Worm (Caenorhabditis elegans) whole organism, L1 larva: ENCODE data around the gene Y23B4A.1.

Experiments used
- C16A3.4 ChIP-seq: fragments of 150-350 bp; optimal IDR thresholded peaks from 2 replicates; lab custom pipeline; 2014; ENCODE audit warnings: missing biosample characterization, missing genetic modification characterization
- F16B12.6 ChIP-seq: fragments of 150-350 bp; optimal IDR thresholded peaks from 2 replicates; lab custom pipeline; 2014; ENCODE audit warnings: missing biosample characterization, missing genetic modification characterization
- aha-1 ChIP-seq: fragments of 150-350 bp; optimal IDR thresholded peaks from 2 replicates; lab custom pipeline; 2014; ENCODE audit warnings: missing biosample characterization, missing genetic modification characterization
- blmp-1 ChIP-seq: fragments of 150-350 bp; optimal IDR thresholded peaks from 2 replicates; lab custom pipeline; 2014; ENCODE audit warnings: missing biosample characterization, missing genetic modification characterization
- ceh-63 ChIP-seq: fragments of 200-800 bp; sonication (Bioruptor generic); optimal IDR thresholded peaks from 2 replicates; lab custom pipeline; 2018; ENCODE audit warnings: mild to moderate bottlenecking, missing genetic modification characterization, missing compliant biosample characterization
- ceh-82 ChIP-seq, 3 experiments: fragments of 150-350 bp in 1 of 3; sonication (generic microtip) in 2 of 3; optimal IDR thresholded peaks; 2 replicates each; lab custom pipeline; 2014 to 2017; ENCODE audit warnings: missing biosample characterization in 3 of 3, missing genetic modification characterization in 3 of 3
- efl-1 ChIP-seq, 4 experiments: fragments of 150-350 bp; optimal IDR thresholded peaks in 3 of 4; peaks in 1 of 4; 1 replicate in 1 of 4; 2 replicates in 3 of 4; lab custom pipeline; 2014; ENCODE audit warnings: missing biosample characterization in 2 of 4, missing genetic modification characterization in 2 of 4, missing genetic modification reagents in 2 of 4
- egl-13 ChIP-seq: sonication (generic microtip); optimal IDR thresholded peaks from 2 replicates; lab custom pipeline; 2016; ENCODE audit warnings: missing genotype, missing genetic modification reagents, missing genetic modification characterization, missing compliant biosample characterization
- egl-27 ChIP-seq, 2 experiments: fragments of 150-350 bp in 1 of 2; sonication (generic microtip); optimal IDR thresholded peaks; 3 replicates each; lab custom pipeline; 2017 to 2018; ENCODE audit warnings: missing biosample characterization in 2 of 2, missing genetic modification characterization in 2 of 2, missing genetic modification reagents in 2 of 2
- elt-2 ChIP-seq: sonication (generic microtip); optimal IDR thresholded peaks from 2 replicates; lab custom pipeline; 2016; ENCODE audit warnings: missing genetic modification characterization, mild to moderate bottlenecking, inconsistent platforms, missing compliant biosample characterization, missing genetic modification reagents
- elt-3 ChIP-seq, 6 experiments: fragments of 150-350 bp in 1 of 6; sonication (generic microtip); optimal IDR thresholded peaks; 2 replicates each; lab custom pipeline; 2017 to 2018; ENCODE audit warnings: missing biosample characterization in 6 of 6, missing genetic modification characterization in 6 of 6, inconsistent platforms in 1 of 6
- fkh-10 ChIP-seq: sonication (generic microtip); optimal IDR thresholded peaks from 2 replicates; lab custom pipeline; 2017; ENCODE audit warnings: missing biosample characterization, missing genetic modification reagents, missing genetic modification characterization
- fos-1 ChIP-seq: fragments of 150-350 bp; optimal IDR thresholded peaks from 2 replicates; lab custom pipeline; 2014; ENCODE audit warnings: missing biosample characterization, missing genetic modification characterization
- grh-1 ChIP-seq: fragments of 200-800 bp; sonication (Bioruptor generic); IDR thresholded peaks from 2 replicates; pipeline ENCODE4 v1.3.6; 2022; ENCODE audit warnings: missing genetic modification reagents, missing genetic modification characterization, missing compliant biosample characterization
- lin-14 ChIP-seq: fragments of 200-800 bp; sonication (Bioruptor generic); optimal IDR thresholded peaks from 2 replicates; lab custom pipeline; 2018; ENCODE audit warnings: mild to moderate bottlenecking, missing genetic modification characterization, moderate library complexity, missing compliant biosample characterization
- lin-15B ChIP-seq: fragments of 150-350 bp; sonication (generic microtip); optimal IDR thresholded peaks from 3 replicates; lab custom pipeline; 2014; ENCODE audit warnings: missing biosample characterization, missing genetic modification characterization
- lsy-2 ChIP-seq, 2 experiments: fragments of 150-350 bp; optimal IDR thresholded peaks; 2 replicates each; lab custom pipeline; 2014; ENCODE audit warnings: missing biosample characterization in 2 of 2, missing genetic modification characterization in 2 of 2
- mab-9 ChIP-seq: fragments of 200-800 bp; sonication (Bioruptor generic); IDR thresholded peaks from 2 replicates; pipeline ENCODE4 v1.3.6; 2022; ENCODE audit warnings: missing genetic modification reagents, missing genetic modification characterization, missing compliant biosample characterization
- mdl-1 ChIP-seq, 2 experiments: fragments of 150-350 bp; optimal IDR thresholded peaks; 2 replicates each; lab custom pipeline; 2014 to 2017; ENCODE audit warnings: missing biosample characterization in 2 of 2, missing genetic modification characterization in 2 of 2, inconsistent platforms in 1 of 2
- nhr-12 ChIP-seq: sonication (generic microtip); optimal IDR thresholded peaks from 2 replicates; lab custom pipeline; 2017; ENCODE audit warnings: missing biosample characterization, missing genetic modification characterization
- nhr-19 ChIP-seq: fragments of 200-800 bp; sonication (Bioruptor generic); conservative IDR thresholded peaks from 2 replicates; pipeline ENCODE4 v1.3.6; 2022; ENCODE audit warnings: missing genetic modification characterization, missing compliant biosample characterization
- nhr-237 ChIP-seq: fragments of 150-350 bp; optimal IDR thresholded peaks from 2 replicates; lab custom pipeline; 2014; ENCODE audit warnings: missing biosample characterization, missing genetic modification characterization
- nhr-47 ChIP-seq: sonication (generic microtip); optimal IDR thresholded peaks from 2 replicates; lab custom pipeline; 2016; ENCODE audit warnings: mild to moderate bottlenecking, missing genetic modification characterization, moderate library complexity, missing compliant biosample characterization
- nhr-85 ChIP-seq: sonication (generic microtip); peaks from one replicate; lab custom pipeline; 2016; ENCODE audit warnings: missing genetic modification characterization, inconsistent platforms, missing compliant biosample characterization
- pag-3 ChIP-seq: sonication (generic microtip); optimal IDR thresholded peaks from 2 replicates; lab custom pipeline; 2017; ENCODE audit warnings: missing genetic modification characterization, mild to moderate bottlenecking, missing compliant biosample characterization, antibody characterized with exemption, borderline replicate concordance; ENCODE audit not compliant: insufficient read depth
- rnt-1 ChIP-seq: sonication (generic microtip); optimal IDR thresholded peaks from 2 replicates; lab custom pipeline; 2016; ENCODE audit warnings: mild to moderate bottlenecking, missing genetic modification characterization, moderate library complexity, missing compliant biosample characterization
- tbx-2 ChIP-seq: sonication (generic microtip); optimal IDR thresholded peaks from 2 replicates; lab custom pipeline; 2016; ENCODE audit warnings: missing genetic modification characterization, missing compliant biosample characterization
- unc-130 ChIP-seq: fragments of 150-350 bp; optimal IDR thresholded peaks from 2 replicates; lab custom pipeline; 2017; ENCODE audit warnings: missing biosample characterization, missing genetic modification characterization, inconsistent platforms
- vab-15 ChIP-seq: sonication (generic microtip); optimal IDR thresholded peaks from 2 replicates; lab custom pipeline; 2017; ENCODE audit warnings: missing genotype, mild to moderate bottlenecking, missing genetic modification characterization, missing compliant biosample characterization
- zip-4 ChIP-seq: fragments of 200-800 bp; sonication (Bioruptor generic); optimal IDR thresholded peaks from 2 replicates; lab custom pipeline; 2018; ENCODE audit warnings: mild to moderate bottlenecking, missing genetic modification characterization, moderate library complexity, missing compliant biosample characterization
- ztf-11 ChIP-seq, 2 experiments: sonication (generic microtip); optimal IDR thresholded peaks; 2 replicates each; lab custom pipeline; 2016 to 2017; ENCODE audit warnings: missing genetic modification characterization in 2 of 2, missing biosample characterization in 1 of 2, missing compliant biosample characterization in 1 of 2

The Y23B4A.1 gene

DNA sequence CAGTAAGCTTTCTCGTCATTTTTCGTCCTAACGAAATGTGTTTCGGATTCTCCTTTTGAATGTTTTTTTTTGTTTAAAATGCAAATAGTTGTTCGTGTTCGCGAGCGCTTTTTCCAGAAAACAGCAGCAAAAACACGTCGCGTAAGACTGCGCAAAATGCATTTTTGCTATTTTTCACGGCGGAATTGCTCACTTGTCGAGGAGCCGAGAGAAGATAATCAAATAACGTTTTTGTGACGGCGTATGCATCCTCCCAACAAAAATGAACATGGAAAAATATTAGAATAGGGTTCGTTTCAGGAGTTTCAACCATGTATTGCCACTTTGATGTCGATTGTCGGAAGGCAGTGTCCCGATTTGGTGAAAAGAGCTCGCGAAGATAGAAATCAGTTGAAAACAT, 40.1 kb downstream of the Y23B4A.1 start:
- TF ChIP-seq elt-3 (tag; optimal IDR thresholded peaks at IDR 0.05; lab: Kevin White, UChicago) (no peak), fkh-10 (GFP tag; lab: Kevin White, UChicago) (peak; percentile 28), lin-14 (GFP tag; lab: Kevin White, UChicago) (peak; percentile 20)

DNA sequence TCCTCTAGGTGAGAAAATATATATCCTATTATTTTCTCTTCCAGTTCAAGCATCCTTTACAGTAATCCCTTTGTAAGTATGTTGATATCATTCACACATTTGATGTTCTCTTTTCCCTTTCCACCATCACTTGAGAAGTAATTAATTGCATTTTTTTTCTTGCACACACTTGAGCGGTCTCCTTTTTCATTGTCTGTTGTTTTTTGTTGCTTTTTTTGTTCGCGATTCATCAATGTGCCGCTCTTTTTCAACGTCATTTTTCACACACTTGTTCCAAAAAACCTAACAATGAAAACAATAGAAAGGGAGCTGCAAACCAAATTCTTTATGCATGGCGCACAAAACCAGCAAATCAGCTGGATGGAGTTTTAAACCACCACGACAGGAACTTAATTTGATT, 41.6 kb downstream of the Y23B4A.1 start, which contains the start of gene F49E10.4:
TSS of gene F49E10.4 (plus strand) at position 301 of the 400 bp plus-strand sequence.
- no peak for TF ChIP-seq rnt-1 (tag; lab: Kevin White, UChicago)
- TF ChIP-seq pag-3 (tag; lab: Kevin White, UChicago), result no peak
- TF ChIP-seq mdl-1 (tag; optimal IDR thresholded peaks at IDR 0.05; lab: Kevin White, UChicago), result no peak

DNA sequence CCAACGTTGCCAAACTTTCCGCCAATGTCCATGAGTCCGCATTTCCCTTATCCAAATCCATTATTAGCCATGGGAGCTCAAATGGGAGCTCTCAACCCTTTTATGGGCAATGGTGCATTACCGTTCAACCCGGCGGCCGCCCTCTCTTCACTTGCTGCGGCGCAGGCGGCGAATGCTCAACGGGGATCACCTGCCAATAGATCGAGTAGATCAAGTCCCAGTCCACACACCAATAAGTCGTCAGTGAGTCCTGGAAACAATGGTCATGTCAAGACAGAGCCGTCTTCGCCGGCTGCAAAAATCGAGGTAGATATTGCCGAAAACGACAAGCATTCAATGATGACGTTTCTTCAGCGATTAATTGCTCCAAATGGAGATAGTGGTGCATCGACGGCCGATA, 45.0 kb downstream of the Y23B4A.1 start:
- TF ChIP-seq mdl-1 (tag; optimal IDR thresholded peaks at IDR 0.05; lab: Kevin White, UChicago) (no peak), F16B12.6 (tag; lab: Kevin White, UChicago) (no peak), nhr-237 (no peak), vab-15 (tag; lab: Kevin White, UChicago) (no peak), mab-9 (no peak), nhr-12 (tag; lab: Kevin White, UChicago) (no peak), fos-1 (tag; lab: Kevin White, UChicago) (no peak), elt-2 (tag; lab: Kevin White, UChicago) (no peak), grh-1 (no peak), nhr-19 (GFP tag; lab: Robert Waterston, UW) (no peak), aha-1 (tag; lab: Kevin White, UChicago) (no peak), unc-130 (tag; lab: Kevin White, UChicago) (no peak)

DNA sequence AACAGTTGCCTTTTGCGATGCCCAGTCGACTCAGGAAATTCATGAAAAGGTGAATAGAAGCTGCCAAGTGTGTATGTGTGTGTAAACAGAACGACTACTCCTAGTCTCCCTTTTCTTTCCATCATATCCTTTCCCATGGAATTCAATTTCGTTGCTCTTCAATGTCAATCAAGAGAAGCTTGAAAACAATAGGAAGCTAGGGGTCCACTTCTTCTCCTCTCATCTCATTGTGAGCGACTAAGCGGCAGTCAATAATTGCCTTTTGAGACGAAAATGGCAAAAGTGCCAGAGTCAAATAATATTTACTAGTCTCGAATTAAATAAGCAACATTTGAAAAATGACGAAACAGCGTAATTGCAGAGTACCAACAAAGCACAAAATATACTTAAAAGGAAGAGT, 47.6 kb downstream of the Y23B4A.1 start:
- TF ChIP-seq F16B12.6 (tag; lab: Kevin White, UChicago) (no peak), efl-1 (optimal IDR thresholded peaks at IDR 0.05; lab: Kevin White, UChicago) (no peak), efl-1 (GFP tag; optimal IDR thresholded peaks at IDR 0.05 in 1 of 2; lab: Kevin White, UChicago) (no peak), ceh-63 (no peak), lin-15B (tag; lab: Kevin White, UChicago) (no peak), nhr-85 (tag; lab: Kevin White, UChicago) (no peak), zip-4 (GFP tag; lab: Kevin White, UChicago) (no peak), ztf-11 (tag; optimal IDR thresholded peaks at IDR 0.05; lab: Kevin White, UChicago) (no peak), vab-15 (tag; lab: Kevin White, UChicago) (no peak), lin-14 (GFP tag; lab: Kevin White, UChicago) (peak; percentile 44), blmp-1 (tag; lab: Kevin White, UChicago) (no peak), C16A3.4 (tag; lab: Kevin White, UChicago) (no peak), fkh-10 (GFP tag; lab: Kevin White, UChicago) (peak; percentile 9), egl-27 (tag; optimal IDR thresholded peaks at IDR 0.05; lab: Kevin White, UChicago) (no peak), lsy-2 (tag; optimal IDR thresholded peaks at IDR 0.05; lab: Kevin White, UChicago) (no peak), nhr-47 (tag; lab: Kevin White, UChicago) (no peak)

DNA sequence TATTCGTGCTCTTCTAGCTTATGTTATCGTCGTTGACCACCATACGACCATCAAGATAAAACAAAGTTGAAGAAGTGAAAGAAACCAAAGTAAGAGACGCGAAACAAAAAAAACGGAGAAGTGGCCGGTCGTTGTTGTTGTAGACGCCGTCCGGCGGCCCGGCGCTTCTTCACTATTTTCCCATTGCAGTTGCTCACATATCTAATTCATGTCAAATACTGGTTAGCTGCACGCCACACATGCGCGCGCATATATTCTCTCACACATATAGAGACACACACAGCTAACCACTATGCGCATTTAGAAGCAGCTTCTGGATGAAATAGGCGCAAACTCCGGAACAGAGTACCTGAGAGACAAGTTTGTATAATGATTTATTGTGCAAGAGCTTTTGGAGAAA, 49.2 kb downstream of the Y23B4A.1 start:
- peak; percentile 53 for TF ChIP-seq lin-14 (GFP tag; lab: Kevin White, UChicago)
- peak; percentile 4 for TF ChIP-seq egl-13 (tag; lab: Kevin White, UChicago)
- TF ChIP-seq grh-1, result no peak
- TF ChIP-seq tbx-2 (tag; lab: Kevin White, UChicago), result no peak
- peak in 1 of 3 experiments; percentile 26 for TF ChIP-seq ceh-82 (tag; optimal IDR thresholded peaks at IDR 0.05; lab: Kevin White, UChicago)
- TF ChIP-seq C16A3.4 (tag; lab: Kevin White, UChicago), result no peak
